Worm (Caenorhabditis elegans) whole organism, L4 larva: ENCODE measurements around the gene ptp-1.

Experiments
- F49E8.2 ChIP-seq: sonication (generic microtip); optimal IDR thresholded peaks from 2 replicates; lab custom pipeline; 2016; ENCODE audit warnings: missing compliant biosample characterization, mild to moderate bottlenecking, missing genetic modification characterization, borderline replicate concordance
- Y5F2A.4 ChIP-seq: fragments of 200-800 bp; sonication (Bioruptor generic); optimal IDR thresholded peaks from 2 replicates; lab custom pipeline; 2018; ENCODE audit warnings: mild to moderate bottlenecking, missing genetic modification characterization, missing compliant biosample characterization
- Y75B8A.6 ChIP-seq: fragments of 200-800 bp; sonication (Bioruptor generic); IDR thresholded peaks from 2 replicates; pipeline ENCODE4 v1.3.6; 2022; ENCODE audit warnings: missing genetic modification reagents, missing genetic modification characterization, missing compliant biosample characterization
- ceh-44 ChIP-seq: fragments of 200-800 bp; sonication (Bioruptor generic); IDR thresholded peaks from 2 replicates; pipeline ENCODE4 v1.3.6; 2022; ENCODE audit warnings: missing genetic modification reagents, missing genetic modification characterization, missing compliant biosample characterization
- ceh-62 ChIP-seq: sonication (generic microtip); optimal IDR thresholded peaks from 2 replicates; lab custom pipeline; 2017; ENCODE audit warnings: missing biosample characterization, missing genetic modification characterization
- ctbp-1 ChIP-seq: fragments of 200-800 bp; sonication (Bioruptor generic); IDR thresholded peaks from 2 replicates; pipeline ENCODE4 v1.3.6; 2022; ENCODE audit warnings: missing genetic modification reagents, missing genetic modification characterization, missing compliant biosample characterization
- daf-16 ChIP-seq, 3 experiments: sonication (generic microtip); optimal IDR thresholded peaks; 2 replicates each; lab custom pipeline; 2016 to 2017; ENCODE audit warnings: missing genetic modification characterization in 3 of 3, missing genetic modification reagents in 3 of 3, mild to moderate bottlenecking in 2 of 3, missing compliant biosample characterization in 2 of 3, missing biosample characterization in 1 of 3, moderate library complexity in 1 of 3
- dmd-6 ChIP-seq: fragments of 200-800 bp; sonication (Bioruptor generic); IDR thresholded peaks from 2 replicates; pipeline ENCODE4 v1.3.6; 2022; ENCODE audit warnings: missing genetic modification reagents, missing genetic modification characterization, missing compliant biosample characterization
- dpl-1 ChIP-seq: fragments of 150-350 bp; optimal IDR thresholded peaks from 2 replicates; lab custom pipeline; 2014; ENCODE audit warnings: missing biosample characterization, missing genetic modification reagents, missing genetic modification characterization
- duxl-1 ChIP-seq: sonication (generic microtip); optimal IDR thresholded peaks from 2 replicates; lab custom pipeline; 2016; ENCODE audit warnings: mild to moderate bottlenecking, missing genetic modification characterization, moderate library complexity, missing compliant biosample characterization; ENCODE audit not compliant: poor library complexity
- dve-1 ChIP-seq: sonication (generic microtip); optimal IDR thresholded peaks from 2 replicates; lab custom pipeline; 2017; ENCODE audit warnings: antibody characterized with exemption, mild to moderate bottlenecking, missing genetic modification characterization, missing compliant biosample characterization; ENCODE audit not compliant: insufficient read depth
- egl-27 ChIP-seq: sonication (generic microtip); optimal IDR thresholded peaks from 3 replicates; lab custom pipeline; 2017; ENCODE audit warnings: missing biosample characterization, missing genetic modification reagents, missing genetic modification characterization
- gei-8 ChIP-seq: fragments of 200-800 bp; sonication (Bioruptor generic); optimal IDR thresholded peaks from 2 replicates; lab custom pipeline; 2018; ENCODE audit warnings: mild to moderate bottlenecking, missing genetic modification characterization, missing compliant biosample characterization
- hlh-11 ChIP-seq: fragments of 200-800 bp; sonication (Bioruptor generic); optimal IDR thresholded peaks from 2 replicates; lab custom pipeline; 2018; ENCODE audit warnings: mild to moderate bottlenecking, missing genetic modification characterization, missing compliant biosample characterization
- hmg-1.1 ChIP-seq: fragments of 200-800 bp; sonication (Bioruptor generic); IDR thresholded peaks from 2 replicates; pipeline ENCODE4 v1.3.6; 2022; ENCODE audit warnings: missing genetic modification reagents, missing genetic modification characterization, missing compliant biosample characterization
- lim-7 ChIP-seq: fragments of 200-800 bp; sonication (Bioruptor generic); IDR thresholded peaks from 2 replicates; pipeline ENCODE4 v1.3.6; 2022; ENCODE audit warnings: missing genetic modification characterization, missing compliant biosample characterization
- lin-1 ChIP-seq: fragments of 200-800 bp; sonication (Bioruptor generic); IDR thresholded peaks from 2 replicates; pipeline ENCODE4 v1.3.6; 2022; ENCODE audit warnings: missing genetic modification reagents, missing genetic modification characterization, missing compliant biosample characterization
- lin-13 ChIP-seq: fragments of 150-350 bp; optimal IDR thresholded peaks from 2 replicates; lab custom pipeline; 2014; ENCODE audit warnings: missing biosample characterization, missing genetic modification reagents, missing genetic modification characterization
- lin-15B ChIP-seq: fragments of 150-350 bp; sonication (generic microtip); optimal IDR thresholded peaks from 3 replicates; lab custom pipeline; 2014; ENCODE audit warnings: missing biosample characterization, missing genetic modification characterization
- lsy-2 ChIP-seq, 2 experiments: fragments of 150-350 bp in 1 of 2; sonication (generic microtip) in 1 of 2; optimal IDR thresholded peaks; 2 replicates each; lab custom pipeline; 2014 to 2017; ENCODE audit warnings: missing biosample characterization in 2 of 2, missing genetic modification characterization in 2 of 2
- madf-5 ChIP-seq, 2 experiments: fragments of 200-800 bp; sonication (Bioruptor generic); IDR thresholded peaks; 2 replicates each; pipeline ENCODE4 v1.3.6; 2022; ENCODE audit warnings: missing compliant biosample characterization in 2 of 2, missing genetic modification characterization in 2 of 2
- mdl-1 ChIP-seq, 2 experiments: fragments of 150-350 bp in 1 of 2; sonication (generic microtip) in 1 of 2; optimal IDR thresholded peaks; 2 replicates each; lab custom pipeline; 2014 to 2017; ENCODE audit warnings: missing biosample characterization in 2 of 2, missing genetic modification characterization in 2 of 2
- mep-1 ChIP-seq: fragments of 150-350 bp; sonication (generic microtip); optimal IDR thresholded peaks from 3 replicates; lab custom pipeline; 2014; ENCODE audit warnings: missing biosample characterization, missing genetic modification characterization
- mes-2 ChIP-seq: sonication (generic microtip); optimal IDR thresholded peaks from 2 replicates; lab custom pipeline; 2016; ENCODE audit warnings: missing genotype, mild to moderate bottlenecking, missing genetic modification characterization, missing compliant biosample characterization; ENCODE audit not compliant: poor library complexity, severe bottlenecking
- mxl-3 ChIP-seq: fragments of 200-800 bp; sonication (Bioruptor generic); optimal IDR thresholded peaks from 2 replicates; lab custom pipeline; 2018; ENCODE audit warnings: mild to moderate bottlenecking, missing genetic modification characterization, missing compliant biosample characterization
- nhr-10 ChIP-seq: fragments of 150-350 bp; optimal IDR thresholded peaks from 2 replicates; lab custom pipeline; 2014; ENCODE audit warnings: missing biosample characterization, missing genetic modification characterization
- nhr-11 ChIP-seq: fragments of 150-350 bp; optimal IDR thresholded peaks from 2 replicates; lab custom pipeline; 2014; ENCODE audit warnings: missing biosample characterization, missing genetic modification characterization
- nhr-28 ChIP-seq: fragments of 150-350 bp; optimal IDR thresholded peaks from 2 replicates; lab custom pipeline; 2014; ENCODE audit warnings: missing biosample characterization, missing genetic modification characterization
- nhr-41 ChIP-seq: fragments of 200-800 bp; sonication (Bioruptor generic); IDR thresholded peaks from 2 replicates; pipeline ENCODE4 v1.3.6; 2022; ENCODE audit warnings: missing genetic modification reagents, missing genetic modification characterization, missing compliant biosample characterization
- nhr-77 ChIP-seq: fragments of 150-350 bp; optimal IDR thresholded peaks from 2 replicates; lab custom pipeline; 2014; ENCODE audit warnings: missing biosample characterization, missing genetic modification characterization
- pqm-1 ChIP-seq: sonication (generic microtip); optimal IDR thresholded peaks from 2 replicates; lab custom pipeline; 2017; ENCODE audit warnings: missing biosample characterization, missing genetic modification characterization
- rbr-2 ChIP-seq: sonication (generic microtip); optimal IDR thresholded peaks from 2 replicates; lab custom pipeline; 2016; ENCODE audit warnings: missing genotype, missing genetic modification characterization, missing compliant biosample characterization
- saeg-2 ChIP-seq: fragments of 200-800 bp; sonication (Bioruptor generic); IDR thresholded peaks from 2 replicates; pipeline ENCODE4 v1.3.6; 2022; ENCODE audit warnings: missing genetic modification reagents, missing genetic modification characterization, missing compliant biosample characterization
- set-16 ChIP-seq: fragments of 200-800 bp; sonication (Bioruptor generic); IDR thresholded peaks from 2 replicates; pipeline ENCODE4 v1.3.6; 2022; ENCODE audit warnings: missing genetic modification reagents, missing genetic modification characterization, missing compliant biosample characterization
- unc-130 ChIP-seq: sonication (generic microtip); optimal IDR thresholded peaks from 2 replicates; lab custom pipeline; 2016; ENCODE audit warnings: missing genetic modification reagents, missing genetic modification characterization, missing compliant biosample characterization
- unc-62 ChIP-seq, 3 experiments: fragments of 150-350 bp in 1 of 3; sonication (generic microtip); optimal IDR thresholded peaks in 2 of 3; peaks in 1 of 3; 1 replicate in 1 of 3; 2 replicates in 2 of 3; lab custom pipeline; 2014 to 2017; ENCODE audit warnings: missing biosample characterization in 3 of 3, missing genetic modification characterization in 3 of 3, missing genetic modification reagents in 3 of 3, missing genotype in 1 of 3
- zip-2 ChIP-seq: fragments of 150-350 bp; optimal IDR thresholded peaks from 2 replicates; lab custom pipeline; 2014; ENCODE audit warnings: missing biosample characterization, missing genetic modification characterization

ptp-1 gene

DNA sequence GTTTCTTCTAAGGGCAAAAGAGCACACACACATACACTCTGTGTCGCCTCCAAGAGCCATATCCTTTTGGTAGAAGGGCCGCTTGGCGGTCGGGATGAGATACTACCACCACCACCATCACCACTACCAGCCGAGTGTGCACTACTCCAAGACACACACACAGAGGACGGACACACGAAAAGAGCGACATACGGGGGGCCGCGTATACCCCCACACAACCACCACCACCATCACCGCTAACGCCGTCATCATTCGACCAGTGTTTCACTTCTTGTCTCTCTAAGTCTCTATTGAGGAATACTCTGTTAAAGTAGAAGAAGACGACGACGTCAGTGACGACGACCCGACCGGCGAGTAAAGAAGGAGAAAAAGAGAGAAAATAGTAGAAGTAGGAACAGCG, 30.1 kb downstream of the ptp-1 start:
- TF ChIP-seq lin-15B (tag; lab: Kevin White, UChicago) (no peak), lin-13 (GFP tag; lab: Kevin White, UChicago) (no peak), rbr-2 (tag; lab: Kevin White, UChicago) (peak; percentile 62), mes-2 (tag; lab: Kevin White, UChicago) (peak; percentile 38), hmg-1.1 (GFP tag; lab: Robert Waterston, UW) (peak; percentile 53), gei-8 (no peak), set-16 (0 out of 2 replicates have a peak, but pooled peaks have one; percentile 16), pqm-1 (tag; lab: Kevin White, UChicago) (no peak), unc-62 (GFP tag; optimal IDR thresholded peaks at IDR 0.05 in 1 of 2; lab: Kevin White, UChicago) (peak in 1 of 2 experiments; percentile 91), unc-62 (tag; optimal IDR thresholded peaks at IDR 0.05; lab: Kevin White, UChicago) (no peak), Y5F2A.4 (no peak), nhr-11 (tag; lab: Kevin White, UChicago) (no peak), mep-1 (tag; lab: Kevin White, UChicago) (peak; percentile 29), F49E8.2 (no peak), lsy-2 (tag; optimal IDR thresholded peaks at IDR 0.05; lab: Kevin White, UChicago) (peak in 1 of 2 experiments; percentile 35), nhr-10 (tag; lab: Kevin White, UChicago) (no peak)

ce11 chrIII:3621211-3621897, 30.8 kb downstream of the ptp-1 start:
- TF ChIP-seq zip-2 (tag; lab: Kevin White, UChicago) (no peak), pqm-1 (tag; lab: Kevin White, UChicago) (peak; percentile 30), saeg-2 (no peak), mxl-3 (GFP tag; lab: Kevin White, UChicago) (peak; percentile 61), mep-1 (tag; lab: Kevin White, UChicago) (peak; percentile 23), nhr-41 (no peak), dve-1 (peak; percentile 37), egl-27 (tag; lab: Kevin White, UChicago) (no peak), ceh-62 (tag; lab: Kevin White, UChicago) (no peak), madf-5 (GFP tag; IDR thresholded peaks at IDR 0.05; lab: Robert Waterston, UW) (no peak), lin-1 (GFP tag; lab: Robert Waterston, UW) (no peak), hmg-1.1 (GFP tag; lab: Robert Waterston, UW) (0 out of 2 replicates have a peak, but pooled peaks have one; percentile 24), set-16 (no peak; the same call in 1 of the 2 replicates), lim-7 (no peak), dmd-6 (peak; percentile 63), daf-16 (GFP tag; optimal IDR thresholded peaks at IDR 0.05; lab: Kevin White, UChicago) (no peak), daf-16 (tag; optimal IDR thresholded peaks at IDR 0.05; lab: Kevin White, UChicago) (peak; percentile 65), nhr-28 (tag; lab: Kevin White, UChicago) (peak; percentile 90), unc-130 (no peak), mdl-1 (tag; optimal IDR thresholded peaks at IDR 0.05; lab: Kevin White, UChicago) (peak; percentile 9 to 80), hlh-11 (tag; lab: Kevin White, UChicago) (peak; percentile 41), ceh-44 (GFP tag; lab: Robert Waterston, UW) (no peak)

ce11 chrIII:3623772-3624171, 33.2 kb downstream of the ptp-1 start:
- no peak for TF ChIP-seq unc-130
- TF ChIP-seq duxl-1 (tag; lab: Kevin White, UChicago), result no peak
- TF ChIP-seq set-16, result 0 out of 2 replicates have a peak, but pooled peaks have one; percentile 11
- no peak for TF ChIP-seq ctbp-1 (GFP tag; lab: Robert Waterston, UW)
- TF ChIP-seq hmg-1.1 (GFP tag; lab: Robert Waterston, UW), result 0 out of 2 replicates have a peak, but pooled peaks have one; percentile 7
- TF ChIP-seq mxl-3 (GFP tag; lab: Kevin White, UChicago), result peak; percentile 15
- no peak for TF ChIP-seq ceh-62 (tag; lab: Kevin White, UChicago)
- TF ChIP-seq nhr-11 (tag; lab: Kevin White, UChicago), result no peak
- no peak for TF ChIP-seq nhr-77 (tag; lab: Kevin White, UChicago)
- TF ChIP-seq dpl-1 (GFP tag; lab: Kevin White, UChicago), result no peak
- TF ChIP-seq nhr-28 (tag; lab: Kevin White, UChicago), result peak; percentile 8
- TF ChIP-seq Y5F2A.4, result no peak
- peak in 1 of 2 experiments; percentile 34 for TF ChIP-seq mdl-1 (tag; optimal IDR thresholded peaks at IDR 0.05; lab: Kevin White, UChicago)
- no peak for TF ChIP-seq Y75B8A.6
